Fruit fly (Drosophila melanogaster) whole organism, embryonic: ENCODE results near the gene CG32391.
A peak's percentile ranks its signal among the peaks of the same experiment; 100 is the strongest.

Experiments used
- B-H1 ChIP-seq: fragments of 200-800 bp; sonication (Bioruptor generic); IDR thresholded peaks from 3 replicates; pipeline ENCODE4 v1.3.6; 2022; ENCODE audit warnings: missing biosample characterization, missing genetic modification characterization
- BEAF-32 ChIP-seq: fragments of 200-800 bp; sonication (Bioruptor generic); optimal IDR thresholded peaks from 3 replicates; lab custom pipeline; 2017; ENCODE audit warnings: missing biosample characterization, missing genetic modification characterization, mild to moderate bottlenecking, moderate library complexity, missing genetic modification reagents
- BtbVII ChIP-seq: fragments of 200-800 bp; sonication (Bioruptor generic); optimal IDR thresholded peaks from 3 replicates; lab custom pipeline; 2017; ENCODE audit warnings: missing biosample characterization, mild to moderate bottlenecking, missing genetic modification characterization
- CG10462 ChIP-seq: fragments of 200-800 bp; sonication (Bioruptor generic); optimal IDR thresholded peaks from 2 replicates; lab custom pipeline; 2016; ENCODE audit warnings: missing biosample characterization, missing genetic modification characterization
- CG10543 ChIP-seq: fragments of 200-800 bp; sonication (Bioruptor generic); optimal IDR thresholded peaks from 3 replicates; lab custom pipeline; 2017; ENCODE audit warnings: missing biosample characterization, mild to moderate bottlenecking, missing genetic modification characterization, moderate library complexity
- CG11456 ChIP-seq: fragments of 200-800 bp; sonication (Bioruptor generic); IDR thresholded peaks from 3 replicates; pipeline ENCODE4 v1.3.6; 2022; ENCODE audit warnings: missing biosample characterization, missing genetic modification characterization
- CG12769 ChIP-seq: fragments of 200-800 bp; sonication (Bioruptor generic); optimal IDR thresholded peaks from 2 replicates; lab custom pipeline; 2019; ENCODE audit warnings: missing biosample characterization, mild to moderate bottlenecking, missing genetic modification characterization, moderate library complexity
- CG1602 ChIP-seq: fragments of 200-800 bp; sonication (Bioruptor generic); optimal IDR thresholded peaks from 3 replicates; lab custom pipeline; 2016; ENCODE audit warnings: missing biosample characterization, missing genetic modification characterization
- CG17359 ChIP-seq: fragments of 200-800 bp; sonication (Bioruptor generic); optimal IDR thresholded peaks from 3 replicates; lab custom pipeline; 2018; ENCODE audit warnings: missing biosample characterization, mild to moderate bottlenecking, missing genetic modification characterization, moderate library complexity
- CG17385 ChIP-seq: fragments of 200-800 bp; sonication (Bioruptor generic); optimal IDR thresholded peaks from 3 replicates; lab custom pipeline; 2018; ENCODE audit warnings: missing biosample characterization, mild to moderate bottlenecking, missing genetic modification characterization
- CG18262 ChIP-seq: fragments of 200-800 bp; optimal IDR thresholded peaks from 3 replicates; lab custom pipeline; 2019; ENCODE audit warnings: missing biosample characterization, mild to moderate bottlenecking, missing genetic modification characterization, moderate library complexity
- CG18476 ChIP-seq: fragments of 200-800 bp; sonication (Bioruptor generic); optimal IDR thresholded peaks from 2 replicates; lab custom pipeline; 2016; ENCODE audit warnings: missing biosample characterization, mild to moderate bottlenecking, missing genetic modification characterization
- CG2678 ChIP-seq: fragments of 200-800 bp; sonication (Bioruptor generic); optimal IDR thresholded peaks from 3 replicates; lab custom pipeline; 2019; ENCODE audit warnings: missing biosample characterization, mild to moderate bottlenecking, missing genetic modification characterization, moderate library complexity
- CG2712 ChIP-seq: fragments of 200-800 bp; optimal IDR thresholded peaks from 3 replicates; lab custom pipeline; 2019; ENCODE audit warnings: missing biosample characterization, mild to moderate bottlenecking, missing genetic modification characterization, moderate library complexity
- CG30403 ChIP-seq: fragments of 200-800 bp; sonication (Bioruptor generic); optimal IDR thresholded peaks from 3 replicates; lab custom pipeline; 2016; ENCODE audit warnings: missing biosample characterization, missing genetic modification characterization
- CG3838 ChIP-seq: fragments of 200-800 bp; sonication (Bioruptor generic); optimal IDR thresholded peaks from 3 replicates; lab custom pipeline; 2016; ENCODE audit warnings: missing biosample characterization, missing genetic modification characterization
- CG3995 ChIP-seq: fragments of 200-800 bp; sonication (Bioruptor generic); optimal IDR thresholded peaks from 3 replicates; lab custom pipeline; 2016; ENCODE audit warnings: missing biosample characterization, missing genetic modification characterization
- CG4424 ChIP-seq: fragments of 200-800 bp; sonication (Bioruptor generic); optimal IDR thresholded peaks from 3 replicates; lab custom pipeline; 2016; ENCODE audit warnings: missing biosample characterization, missing genetic modification characterization
- CG4730 ChIP-seq: fragments of 200-800 bp; sonication (Bioruptor generic); IDR thresholded peaks from 2 replicates; pipeline ENCODE4 v1.3.6; 2022; ENCODE audit warnings: missing biosample characterization, missing genetic modification characterization
- CG6813 ChIP-seq: fragments of 200-800 bp; sonication (Bioruptor generic); optimal IDR thresholded peaks from 2 replicates; lab custom pipeline; 2017; ENCODE audit warnings: missing biosample characterization, missing genetic modification characterization, mild to moderate bottlenecking, moderate library complexity, missing genetic modification reagents
- CG7372 ChIP-seq: fragments of 200-800 bp; sonication (Bioruptor generic); IDR thresholded peaks from 2 replicates; pipeline ENCODE4 v1.3.6; 2022; ENCODE audit warnings: missing biosample characterization, missing genetic modification characterization
- CG7839 ChIP-seq: fragments of 200-800 bp; sonication (Bioruptor generic); optimal IDR thresholded peaks from 3 replicates; lab custom pipeline; 2018; ENCODE audit warnings: missing biosample characterization, mild to moderate bottlenecking, missing genetic modification characterization, moderate library complexity
- D19A ChIP-seq: fragments of 200-800 bp; optimal IDR thresholded peaks from 3 replicates; lab custom pipeline; 2019; ENCODE audit warnings: missing biosample characterization, mild to moderate bottlenecking, missing genetic modification characterization, moderate library complexity
- Dfd ChIP-seq, 2 experiments: fragments of >200 bp; optimal IDR thresholded peaks; 2 replicates each; lab custom pipeline; 2017; ENCODE audit warnings: missing biosample characterization in 2 of 2, missing genetic modification characterization in 2 of 2
- GATAe ChIP-seq: fragments of 200-800 bp; sonication (Bioruptor generic); conservative IDR thresholded peaks from 2 replicates; pipeline ENCODE4 v1.3.6; 2022; ENCODE audit warnings: missing biosample characterization, missing genetic modification characterization
- HHEX ChIP-seq: fragments of 200-800 bp; sonication (Bioruptor generic); optimal IDR thresholded peaks from 3 replicates; lab custom pipeline; 2017; ENCODE audit warnings: missing biosample characterization, mild to moderate bottlenecking, missing genetic modification characterization, missing genetic modification reagents
- Hmx ChIP-seq: fragments of 200-800 bp; sonication (Bioruptor generic); optimal IDR thresholded peaks from 2 replicates; lab custom pipeline; 2016; ENCODE audit warnings: missing biosample characterization, missing genetic modification characterization
- Hsf ChIP-seq: fragments of 200-800 bp; sonication (Bioruptor generic); optimal IDR thresholded peaks from 3 replicates; lab custom pipeline; 2016; ENCODE audit warnings: missing biosample characterization, missing genetic modification characterization
- Jarid2 ChIP-seq: fragments of 200-800 bp; sonication (Bioruptor generic); optimal IDR thresholded peaks from 3 replicates; lab custom pipeline; 2017; ENCODE audit warnings: mild to moderate bottlenecking, missing biosample characterization, missing genetic modification reagents, missing genetic modification characterization
- Med ChIP-seq: fragments of 200-800 bp; sonication (Bioruptor generic); peaks from one replicate; lab custom pipeline; 2016; ENCODE audit warnings: missing biosample characterization, missing genetic modification characterization, mild to moderate bottlenecking, inconsistent platforms, moderate library complexity
- Nf-YA ChIP-seq: fragments of 200-800 bp; sonication (Bioruptor generic); IDR thresholded peaks from 2 replicates; pipeline ENCODE4 v1.3.6; 2022; ENCODE audit warnings: missing biosample characterization, missing genetic modification characterization
- Rfx ChIP-seq: fragments of 200-800 bp; sonication (Bioruptor generic); IDR thresholded peaks from 2 replicates; pipeline ENCODE4 v1.3.6; 2022; ENCODE audit warnings: missing biosample characterization, missing genetic modification characterization
- Spps ChIP-seq: fragments of 200-800 bp; sonication (Bioruptor generic); optimal IDR thresholded peaks from 2 replicates; lab custom pipeline; 2018; ENCODE audit warnings: missing biosample characterization, mild to moderate bottlenecking, missing genetic modification characterization
- Ssrp ChIP-seq: fragments of 200-800 bp; sonication (Bioruptor generic); optimal IDR thresholded peaks from 2 replicates; lab custom pipeline; 2018; ENCODE audit warnings: missing biosample characterization, mild to moderate bottlenecking, missing genetic modification characterization, moderate library complexity
- ara ChIP-seq: fragments of 200-800 bp; sonication (Bioruptor generic); IDR thresholded peaks from 2 replicates; pipeline ENCODE4 v1.3.6; 2022; ENCODE audit warnings: missing biosample characterization, missing genetic modification characterization
- bcd ChIP-seq: fragments of 200-800 bp; sonication (Bioruptor generic); optimal IDR thresholded peaks from 2 replicates; lab custom pipeline; 2017; ENCODE audit warnings: missing biosample characterization, mild to moderate bottlenecking, missing genetic modification characterization
- cad ChIP-seq: fragments of >200 bp; optimal IDR thresholded peaks from 2 replicates; lab custom pipeline; 2017; ENCODE audit warnings: missing biosample characterization, missing genetic modification characterization
- dysf ChIP-seq: fragments of 200-800 bp; sonication (Bioruptor generic); IDR thresholded peaks from 3 replicates; pipeline ENCODE4 v1.3.6; 2022; ENCODE audit warnings: missing biosample characterization, missing genetic modification characterization
- jing ChIP-seq: fragments of 200-800 bp; sonication (Bioruptor generic); optimal IDR thresholded peaks from 2 replicates; lab custom pipeline; 2018; ENCODE audit warnings: missing biosample characterization, mild to moderate bottlenecking, missing genetic modification characterization
- kah ChIP-seq: fragments of 200-800 bp; sonication (Bioruptor generic); optimal IDR thresholded peaks from 2 replicates; lab custom pipeline; 2018; ENCODE audit warnings: missing biosample characterization, mild to moderate bottlenecking, missing genetic modification characterization
- klu ChIP-seq: fragments of 200-800 bp; sonication (Bioruptor generic); IDR thresholded peaks from 2 replicates; pipeline ENCODE4 v1.3.6; 2022; ENCODE audit warnings: missing biosample characterization, missing genetic modification characterization
- pan ChIP-seq, 4 experiments: fragments of >200 bp in 3 of 4; fragments of 200-800 bp in 1 of 4; sonication (Bioruptor generic) in 1 of 4; optimal IDR thresholded peaks in 3 of 4; IDR thresholded peaks in 1 of 4; 2 replicates each; pipeline versions ENCODE4 v1.3.6 to Lab custom; 2017 to 2022; ENCODE audit warnings: missing biosample characterization in 2 of 4, missing genetic modification characterization in 2 of 4, mixed read lengths in 1 of 4
- pb ChIP-seq: fragments of 200-800 bp; sonication (Bioruptor generic); optimal IDR thresholded peaks from 3 replicates; lab custom pipeline; 2016; ENCODE audit warnings: missing biosample characterization, missing genetic modification characterization
- pnt ChIP-seq: fragments of 200-800 bp; sonication (Bioruptor generic); optimal IDR thresholded peaks from 3 replicates; lab custom pipeline; 2016; ENCODE audit warnings: missing biosample characterization, missing genetic modification characterization
- sc ChIP-seq, 3 experiments: fragments of >200 bp in 2 of 3; fragments of 200-800 bp in 1 of 3; sonication (Bioruptor generic) in 1 of 3; optimal IDR thresholded peaks; 2 replicates in 2 of 3; 3 replicates in 1 of 3; lab custom pipeline; 2017; ENCODE audit warnings: mild to moderate bottlenecking in 1 of 3, missing biosample characterization in 1 of 3, missing genetic modification characterization in 1 of 3, missing genetic modification reagents in 1 of 3
- schlank ChIP-seq: fragments of 200-800 bp; sonication (Bioruptor generic); optimal IDR thresholded peaks from 2 replicates; lab custom pipeline; 2018; ENCODE audit warnings: missing biosample characterization, mild to moderate bottlenecking, missing genetic modification characterization
- sd ChIP-seq: fragments of 200-800 bp; sonication (Bioruptor generic); optimal IDR thresholded peaks from 3 replicates; lab custom pipeline; 2018; ENCODE audit warnings: missing biosample characterization, mild to moderate bottlenecking, missing genetic modification characterization, moderate library complexity
- stc ChIP-seq: fragments of 200-800 bp; sonication (Bioruptor generic); IDR thresholded peaks from 2 replicates; pipeline ENCODE4 v1.3.6; 2022; ENCODE audit warnings: missing biosample characterization, missing genetic modification characterization
- tgo ChIP-seq: fragments of 200-800 bp; sonication (Bioruptor generic); IDR thresholded peaks from 3 replicates; pipeline ENCODE4 v1.3.6; 2022; ENCODE audit warnings: missing biosample characterization, missing genetic modification characterization
- zen2 ChIP-seq: fragments of 200-800 bp; sonication (Bioruptor generic); IDR thresholded peaks from 3 replicates; pipeline ENCODE4 v1.3.6; 2022; ENCODE audit warnings: missing biosample characterization, missing genetic modification characterization; ENCODE audit not compliant: partially characterized antibody

Gene CG32391

dm6 chr3L:7090764-7091163, 21.8 kb upstream of the CG32391 start (continued):
- TF ChIP-seq kah (GFP tag; lab: Kevin White, UChicago) = peak; percentile 68
- peak; percentile 69 for TF ChIP-seq B-H1 (GFP tag; lab: Robert Waterston, UW)
- TF ChIP-seq BEAF-32 (GFP tag; lab: Kevin White, UChicago) = no peak
- peak; percentile 56 for TF ChIP-seq CG4730 (GFP tag; lab: Robert Waterston, UW)
- peak; percentile 46 for TF ChIP-seq bcd
- no peak for TF ChIP-seq CG10462 (GFP tag; lab: Kevin White, UChicago)
- TF ChIP-seq jing = no peak
- TF ChIP-seq HHEX (GFP tag; lab: Kevin White, UChicago) = peak; percentile 70
- no peak for TF ChIP-seq CG3838 (GFP tag; lab: Kevin White, UChicago)
- no peak for TF ChIP-seq Dfd (GFP tag; optimal IDR thresholded peaks at IDR 0.05; lab: Kevin White, UChicago)
- no peak for TF ChIP-seq zen2 (GFP tag; lab: Robert Waterston, UW)
- peak; percentile 19 for TF ChIP-seq Ssrp (tag; lab: Kevin White, UChicago)
- TF ChIP-seq BtbVII (GFP tag; lab: Kevin White, UChicago) = peak; percentile 38
- peak; percentile 83 for TF ChIP-seq tgo (GFP tag; lab: Robert Waterston, UW)
- TF ChIP-seq klu (GFP tag; lab: Robert Waterston, UW) = peak; percentile 37; the same call in 1 of the 2 replicates
- TF ChIP-seq CG12769 (tag; lab: Kevin White, UChicago) = peak; percentile 50
- TF ChIP-seq dysf (GFP tag; lab: Robert Waterston, UW) = peak; percentile 86
- peak; percentile 81 for TF ChIP-seq CG2678
- peak; percentile 5 for TF ChIP-seq Spps (tag; lab: Kevin White, UChicago)
- peak; percentile 44 for TF ChIP-seq pnt (GFP tag; lab: Kevin White, UChicago)
- peak; percentile 39 for TF ChIP-seq CG6813 (GFP tag; lab: Kevin White, UChicago)
- peak; percentile 57 for TF ChIP-seq D19A (tag; lab: Kevin White, UChicago)
- TF ChIP-seq cad = no peak
- peak; percentile 76 for TF ChIP-seq CG18262 (tag; lab: Kevin White, UChicago)
- peak; percentile 81 for TF ChIP-seq stc (GFP tag; lab: Robert Waterston, UW)
- TF ChIP-seq CG7372 (GFP tag; lab: Robert Waterston, UW) = peak; percentile 67
- peak; percentile 22 for TF ChIP-seq sd (tag; lab: Kevin White, UChicago)
- peak; percentile 71 for TF ChIP-seq Rfx
- TF ChIP-seq Med (GFP tag; lab: Kevin White, UChicago) = peak; percentile 90
- TF ChIP-seq Hsf = peak; percentile 46
- TF ChIP-seq CG1602 (GFP tag; lab: Kevin White, UChicago) = peak; percentile 17
- peak; percentile 51 for TF ChIP-seq pb
- TF ChIP-seq CG17359 = peak; percentile 80
- peak; percentile 52 for TF ChIP-seq CG17385 (GFP tag; lab: Kevin White, UChicago)
- TF ChIP-seq CG2712 (tag; lab: Kevin White, UChicago) = peak; percentile 82
- no peak for TF ChIP-seq CG10543 (GFP tag; lab: Kevin White, UChicago)
- TF ChIP-seq Hmx = no peak
- peak; percentile 69 for TF ChIP-seq CG4424
- peak; percentile 66; the same call in 2 of the 3 replicates for TF ChIP-seq CG11456
- peak; percentile 60 for TF ChIP-seq CG30403
- peak; percentile 34 for TF ChIP-seq CG18476 (GFP tag; lab: Kevin White, UChicago)
- no peak for TF ChIP-seq schlank
- peak; percentile 69 for TF ChIP-seq CG7839
- TF ChIP-seq sc (optimal IDR thresholded peaks at IDR 0.05; lab: Kevin White, UChicago) = no peak
- no peak for TF ChIP-seq sc (GFP tag; optimal IDR thresholded peaks at IDR 0.05; lab: Kevin White, UChicago)
- no peak for TF ChIP-seq pan (optimal IDR thresholded peaks at IDR 0.05; lab: Kevin White, UChicago)
- TF ChIP-seq pan (GFP tag; optimal IDR thresholded peaks at IDR 0.05 in 1 of 2, IDR thresholded peaks at IDR 0.05 in 1 of 2) = peak in 1 of 2 experiments; percentile 89
- TF ChIP-seq GATAe = no peak
- 0 out of 2 replicates have a peak, but pooled peaks have one; percentile 48 for TF ChIP-seq Nf-YA (GFP tag; lab: Robert Waterston, UW)
- peak; percentile 21 for TF ChIP-seq Jarid2 (GFP tag; lab: Kevin White, UChicago)
- peak; percentile 64 for TF ChIP-seq ara (GFP tag; lab: Robert Waterston, UW)
- TF ChIP-seq CG3995 = peak; percentile 6
